Worm (Caenorhabditis elegans) whole organism, late embryonic: Measurements from ENCODE around the gene F11C7.2.

Source experiments
- C08G9.2 ChIP-seq: sonication (generic microtip); optimal IDR thresholded peaks from 2 replicates; lab custom pipeline; 2016; ENCODE audit warnings: mild to moderate bottlenecking, missing genetic modification characterization, moderate library complexity, missing compliant biosample characterization
- K09A11.1 ChIP-seq: sonication (generic microtip); optimal IDR thresholded peaks from 2 replicates; lab custom pipeline; 2017; ENCODE audit warnings: antibody characterized with exemption, mild to moderate bottlenecking, missing genetic modification characterization, missing compliant biosample characterization; ENCODE audit not compliant: insufficient read depth
- T23F11.4 ChIP-seq: fragments of 200-800 bp; sonication (Bioruptor generic); optimal IDR thresholded peaks from 2 replicates; lab custom pipeline; 2018; ENCODE audit warnings: mild to moderate bottlenecking, missing genetic modification characterization, missing compliant biosample characterization
- Y22D7AL.16 ChIP-seq: sonication (generic microtip); optimal IDR thresholded peaks from 2 replicates; lab custom pipeline; 2016; ENCODE audit warnings: missing genetic modification characterization, missing compliant biosample characterization
- ahr-1 ChIP-seq: sonication (generic microtip); optimal IDR thresholded peaks from 2 replicates; lab custom pipeline; 2016; ENCODE audit warnings: missing genetic modification characterization, missing compliant biosample characterization
- ama-1 ChIP-seq: fragments of 150-350 bp; optimal IDR thresholded peaks from 2 replicates; lab custom pipeline; 2014
- ceh-14 ChIP-seq: sonication (generic microtip); optimal IDR thresholded peaks from 2 replicates; lab custom pipeline; 2016; ENCODE audit warnings: missing genotype, missing genetic modification characterization, missing compliant biosample characterization
- ceh-18 ChIP-seq: sonication (generic microtip); optimal IDR thresholded peaks from 2 replicates; lab custom pipeline; 2016; ENCODE audit warnings: missing genetic modification characterization, missing compliant biosample characterization
- ceh-19 ChIP-seq: fragments of 200-800 bp; sonication (Bioruptor generic); optimal IDR thresholded peaks from 2 replicates; lab custom pipeline; 2018; ENCODE audit warnings: mild to moderate bottlenecking, missing genetic modification characterization, missing compliant biosample characterization
- ceh-2 ChIP-seq: sonication (generic microtip); optimal IDR thresholded peaks from 2 replicates; lab custom pipeline; 2016; ENCODE audit warnings: missing genotype, missing genetic modification characterization, missing compliant biosample characterization
- ceh-24 ChIP-seq: sonication (generic microtip); optimal IDR thresholded peaks from 2 replicates; lab custom pipeline; 2016; ENCODE audit warnings: mild to moderate bottlenecking, missing genetic modification characterization, missing compliant biosample characterization
- ceh-34 ChIP-seq: sonication (generic microtip); optimal IDR thresholded peaks from 2 replicates; lab custom pipeline; 2016; ENCODE audit warnings: mild to moderate bottlenecking, missing genetic modification characterization, missing compliant biosample characterization
- ceh-9 ChIP-seq: sonication (generic microtip); optimal IDR thresholded peaks from 2 replicates; lab custom pipeline; 2016; ENCODE audit warnings: mild to moderate bottlenecking, missing genetic modification characterization, inconsistent platforms, missing compliant biosample characterization
- dve-1 ChIP-seq: sonication (generic microtip); optimal IDR thresholded peaks from 2 replicates; lab custom pipeline; 2017; ENCODE audit warnings: antibody characterized with exemption, mild to moderate bottlenecking, missing genetic modification characterization, missing compliant biosample characterization
- elt-4 ChIP-seq: sonication (generic microtip); optimal IDR thresholded peaks from 2 replicates; lab custom pipeline; 2016; ENCODE audit warnings: missing genetic modification characterization, missing compliant biosample characterization
- ets-4 ChIP-seq: sonication (generic microtip); optimal IDR thresholded peaks from 2 replicates; lab custom pipeline; 2016; ENCODE audit warnings: missing genetic modification characterization, missing compliant biosample characterization
- eyg-1 ChIP-seq: sonication (generic microtip); optimal IDR thresholded peaks from 2 replicates; lab custom pipeline; 2016; ENCODE audit warnings: missing genotype, missing genetic modification characterization, missing compliant biosample characterization
- fkh-10 ChIP-seq: fragments of 150-350 bp; optimal IDR thresholded peaks from 2 replicates; lab custom pipeline; 2014; ENCODE audit warnings: missing biosample characterization, missing genetic modification reagents, missing genetic modification characterization
- fkh-6 ChIP-seq: sonication (generic microtip); optimal IDR thresholded peaks from 2 replicates; lab custom pipeline; 2016; ENCODE audit warnings: missing genetic modification characterization, missing compliant biosample characterization
- hlh-13 ChIP-seq: fragments of 200-800 bp; sonication (Bioruptor generic); optimal IDR thresholded peaks from 2 replicates; lab custom pipeline; 2018; ENCODE audit warnings: mild to moderate bottlenecking, missing genetic modification characterization, missing compliant biosample characterization
- hlh-15 ChIP-seq: sonication (generic microtip); optimal IDR thresholded peaks from 2 replicates; lab custom pipeline; 2016; ENCODE audit warnings: missing genetic modification characterization, missing compliant biosample characterization
- hlh-6 ChIP-seq: sonication (generic microtip); optimal IDR thresholded peaks from 2 replicates; lab custom pipeline; 2016; ENCODE audit warnings: missing genotype, missing genetic modification characterization, missing compliant biosample characterization
- lin-11 ChIP-seq: fragments of 200-800 bp; sonication (Bioruptor generic); optimal IDR thresholded peaks from 2 replicates; lab custom pipeline; 2018; ENCODE audit warnings: mild to moderate bottlenecking, missing genetic modification characterization, missing compliant biosample characterization
- madf-2 ChIP-seq: sonication (generic microtip); optimal IDR thresholded peaks from 2 replicates; lab custom pipeline; 2017; ENCODE audit warnings: missing genetic modification characterization, missing compliant biosample characterization
- nfya-1 ChIP-seq: sonication (generic microtip); optimal IDR thresholded peaks from 2 replicates; lab custom pipeline; 2017; ENCODE audit warnings: missing genetic modification characterization, mild to moderate bottlenecking, missing compliant biosample characterization, antibody characterized with exemption, moderate library complexity
- nhr-11 ChIP-seq: fragments of 150-350 bp; optimal IDR thresholded peaks from 2 replicates; lab custom pipeline; 2014; ENCODE audit warnings: missing biosample characterization, missing genetic modification characterization
- pag-3 ChIP-seq: sonication (generic microtip); optimal IDR thresholded peaks from 2 replicates; lab custom pipeline; 2016; ENCODE audit warnings: missing compliant biosample characterization, missing genetic modification characterization, borderline replicate concordance
- pat-9 ChIP-seq: fragments of 200-800 bp; sonication (Bioruptor generic); optimal IDR thresholded peaks from 2 replicates; lab custom pipeline; 2018; ENCODE audit warnings: mild to moderate bottlenecking, missing genetic modification characterization, moderate library complexity, missing compliant biosample characterization
- pha-2 ChIP-seq: sonication (generic microtip); optimal IDR thresholded peaks from 2 replicates; lab custom pipeline; 2017; ENCODE audit warnings: mild to moderate bottlenecking, missing genetic modification characterization, missing compliant biosample characterization
- pha-4 ChIP-seq: fragments of 150-350 bp; optimal IDR thresholded peaks from 2 replicates; lab custom pipeline; 2018; ENCODE audit warnings: missing biosample characterization, missing genetic modification reagents, missing genetic modification characterization
- pqm-1 ChIP-seq: sonication (generic microtip); optimal IDR thresholded peaks from 2 replicates; lab custom pipeline; 2016; ENCODE audit warnings: missing genetic modification characterization, missing compliant biosample characterization
- rnt-1 ChIP-seq: sonication (generic microtip); optimal IDR thresholded peaks from 2 replicates; lab custom pipeline; 2016; ENCODE audit warnings: missing genetic modification characterization, missing compliant biosample characterization
- sdc-2 ChIP-seq: sonication (generic microtip); optimal IDR thresholded peaks from 2 replicates; lab custom pipeline; 2016; ENCODE audit warnings: missing genotype, missing genetic modification characterization, missing compliant biosample characterization
- tbx-2 ChIP-seq: sonication (generic microtip); optimal IDR thresholded peaks from 2 replicates; lab custom pipeline; 2016; ENCODE audit warnings: missing genetic modification characterization, missing compliant biosample characterization
- unc-3 ChIP-seq, 2 experiments: fragments of 200-800 bp in 1 of 2; sonication (Bioruptor generic) in 1 of 2; sonication (generic microtip) in 1 of 2; conservative IDR thresholded peaks in 1 of 2; optimal IDR thresholded peaks in 1 of 2; 2 replicates each; pipeline versions ENCODE4 v1.3.6 to Lab custom; 2016 to 2022; ENCODE audit warnings: missing compliant biosample characterization in 2 of 2, missing genetic modification characterization in 2 of 2, missing genetic modification reagents in 1 of 2
- unc-42 ChIP-seq: sonication (generic microtip); optimal IDR thresholded peaks from 2 replicates; lab custom pipeline; 2016; ENCODE audit warnings: missing genotype, missing genetic modification characterization, missing compliant biosample characterization
- zip-5 ChIP-seq: sonication (generic microtip); optimal IDR thresholded peaks from 2 replicates; lab custom pipeline; 2016; ENCODE audit warnings: missing genetic modification characterization, missing compliant biosample characterization

F11C7.2 gene

DNA sequence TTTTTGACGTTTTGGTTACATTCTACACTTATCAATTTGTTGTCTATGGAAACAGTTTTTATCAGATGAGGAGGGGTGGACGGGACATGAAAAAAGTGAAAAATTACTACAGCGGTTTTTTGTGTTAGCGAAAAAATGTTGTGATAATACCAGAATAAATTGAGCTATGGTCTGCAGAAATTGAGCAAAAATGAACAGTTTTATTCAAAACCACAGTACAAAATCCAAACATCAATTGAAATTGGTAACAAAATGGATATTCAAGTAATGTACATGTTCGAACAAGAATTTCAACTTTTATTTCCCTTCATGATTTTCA, 27.9 kb downstream of the F11C7.2 start:
- TF ChIP-seq ceh-24 (no peak), eyg-1 (tag; lab: Kevin White, UChicago) (no peak), hlh-13 (GFP tag; lab: Kevin White, UChicago) (no peak), ceh-18 (tag; lab: Kevin White, UChicago) (no peak), unc-3 (GFP tag; conservative IDR thresholded peaks at IDR 0.05; lab: Robert Waterston, UW) (no peak), unc-3 (tag; optimal IDR thresholded peaks at IDR 0.05; lab: Kevin White, UChicago) (no peak), pha-2 (tag; lab: Kevin White, UChicago) (no peak), Y22D7AL.16 (tag; lab: Kevin White, UChicago) (no peak)

DNA sequence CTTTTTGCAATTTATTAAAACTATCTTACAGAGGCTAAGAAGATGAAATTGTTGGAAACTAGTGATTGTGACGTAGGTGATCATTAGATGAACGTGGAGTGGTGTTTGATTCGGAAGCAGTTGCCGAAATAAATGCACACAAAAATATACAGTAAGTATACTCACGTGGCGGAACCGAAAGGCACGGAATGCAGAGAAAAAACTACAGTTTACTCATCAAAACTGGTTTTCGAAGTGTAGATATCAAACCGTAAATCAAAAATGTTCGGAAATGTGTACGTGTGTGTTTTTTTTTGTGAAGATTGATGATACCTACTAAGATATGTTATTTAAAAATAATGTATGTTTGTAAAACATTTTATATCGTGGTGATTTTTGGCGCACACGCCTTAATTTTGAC, 30.1 kb downstream of the F11C7.2 start:
- TF ChIP-seq ceh-9 (tag; lab: Kevin White, UChicago), result no peak
- TF ChIP-seq madf-2 (tag; lab: Kevin White, UChicago), result no peak
- TF ChIP-seq ceh-19 (GFP tag; lab: Kevin White, UChicago), result no peak
- TF ChIP-seq pqm-1 (tag; lab: Kevin White, UChicago), result no peak
- no peak for TF ChIP-seq ama-1 (lab: Kevin White, UChicago)
- no peak for TF ChIP-seq fkh-10 (GFP tag; lab: Kevin White, UChicago)
- no peak for TF ChIP-seq pha-4 (tag; lab: Kevin White, UChicago)
- no peak for TF ChIP-seq K09A11.1
- TF ChIP-seq hlh-15 (tag; lab: Kevin White, UChicago), result no peak
- TF ChIP-seq hlh-6, result no peak
- no peak for TF ChIP-seq elt-4 (tag; lab: Kevin White, UChicago)

DNA sequence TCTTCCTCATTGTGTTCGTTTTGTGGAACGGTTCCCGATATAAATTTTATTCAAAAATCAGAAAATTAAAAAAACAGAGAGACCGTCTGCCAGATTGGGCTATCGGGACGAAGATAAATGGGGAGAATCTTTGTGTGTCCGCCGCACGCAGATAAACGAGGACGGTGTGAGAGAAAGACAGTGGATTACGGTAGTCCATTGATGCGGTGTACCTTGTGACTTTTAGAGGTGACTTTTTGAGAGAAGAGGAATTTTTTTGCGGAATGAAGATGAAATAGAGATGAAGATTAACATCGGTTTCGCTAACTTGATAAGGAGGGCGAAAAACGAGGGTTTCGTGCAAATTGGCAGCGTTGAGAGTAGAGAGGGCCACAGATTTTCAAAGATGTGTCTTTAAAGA, 31.2 kb downstream of the F11C7.2 start:
- TF ChIP-seq Y22D7AL.16 (tag; lab: Kevin White, UChicago) (no peak), tbx-2 (tag; lab: Kevin White, UChicago) (no peak), nfya-1 (tag; lab: Kevin White, UChicago) (no peak), ceh-18 (tag; lab: Kevin White, UChicago) (no peak), fkh-6 (tag; lab: Kevin White, UChicago) (no peak), ahr-1 (no peak), sdc-2 (tag; lab: Kevin White, UChicago) (no peak), C08G9.2 (tag; lab: Kevin White, UChicago) (no peak), unc-3 (GFP tag; conservative IDR thresholded peaks at IDR 0.05; lab: Robert Waterston, UW) (no peak), unc-3 (tag; optimal IDR thresholded peaks at IDR 0.05; lab: Kevin White, UChicago) (no peak), pag-3 (tag; lab: Kevin White, UChicago) (no peak), pat-9 (tag; lab: Kevin White, UChicago) (no peak), hlh-6 (no peak), unc-42 (tag; lab: Kevin White, UChicago) (no peak), rnt-1 (tag; lab: Kevin White, UChicago) (no peak), ceh-2 (no peak), eyg-1 (tag; lab: Kevin White, UChicago) (no peak), ceh-14 (tag; lab: Kevin White, UChicago) (no peak), T23F11.4 (no peak)

DNA sequence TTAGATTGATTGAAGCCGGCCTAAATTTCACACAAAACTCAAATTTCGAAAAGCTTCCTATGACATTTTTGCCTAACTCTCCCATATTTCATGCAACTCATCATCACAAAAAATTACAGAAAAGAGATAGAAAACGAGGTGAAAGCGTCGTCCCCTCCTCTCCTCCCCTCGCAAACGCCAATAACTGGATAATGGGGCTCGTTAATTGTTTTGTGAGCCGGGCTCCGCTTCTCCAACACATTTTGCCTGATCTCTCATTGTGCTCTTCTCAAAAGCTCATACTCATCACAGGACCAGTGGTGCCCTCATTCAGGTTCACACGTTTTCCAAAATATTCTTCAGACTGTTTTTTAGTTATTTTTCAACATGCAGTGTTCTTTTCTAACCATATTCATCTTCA, 32.2 kb downstream of the F11C7.2 start, which contains the start of gene pbo-6:
TSS of gene pbo-6 (plus strand) at position 240 of the 400 bp plus-strand sequence.
- TF ChIP-seq ceh-9 (tag; lab: Kevin White, UChicago), result no peak
- TF ChIP-seq pha-4 (tag; lab: Kevin White, UChicago), result no peak
- no peak for TF ChIP-seq hlh-13 (GFP tag; lab: Kevin White, UChicago)
- no peak for TF ChIP-seq nhr-11
- no peak for TF ChIP-seq lin-11
- TF ChIP-seq dve-1 (tag; lab: Kevin White, UChicago), result no peak
- no peak for TF ChIP-seq ceh-24
- no peak for TF ChIP-seq pqm-1 (tag; lab: Kevin White, UChicago)
- TF ChIP-seq ceh-34 (tag; lab: Kevin White, UChicago), result no peak
- no peak for TF ChIP-seq zip-5 (tag; lab: Kevin White, UChicago)
- no peak for TF ChIP-seq fkh-6 (tag; lab: Kevin White, UChicago)
- no peak for TF ChIP-seq unc-42 (tag; lab: Kevin White, UChicago)
- no peak for TF ChIP-seq ceh-14 (tag; lab: Kevin White, UChicago)
- TF ChIP-seq ets-4, result no peak
